Fruit fly (Drosophila melanogaster) whole organism, embryonic: Measurements from ENCODE around the gene CG9286.

Source experiments
- Atf3 ChIP-seq: fragments of 200-800 bp; sonication (Bioruptor generic); optimal IDR thresholded peaks from 3 replicates; lab custom pipeline; 2016; ENCODE audit warnings: missing biosample characterization, missing genetic modification characterization
- BtbVII ChIP-seq: fragments of 200-800 bp; sonication (Bioruptor generic); optimal IDR thresholded peaks from 3 replicates; lab custom pipeline; 2017; ENCODE audit warnings: missing biosample characterization, mild to moderate bottlenecking, missing genetic modification characterization
- CG11085 ChIP-seq: fragments of 200-800 bp; sonication (Bioruptor generic); IDR thresholded peaks from 2 replicates; pipeline ENCODE4 v1.3.6; 2022; ENCODE audit warnings: missing biosample characterization, missing genetic modification characterization
- CG11093 ChIP-seq: fragments of 200-800 bp; sonication (Bioruptor generic); IDR thresholded peaks from 3 replicates; pipeline ENCODE4 v1.3.6; 2022; ENCODE audit warnings: missing biosample characterization, missing genetic modification characterization
- CG12659 ChIP-seq: fragments of 200-800 bp; sonication (Bioruptor generic); optimal IDR thresholded peaks from 3 replicates; lab custom pipeline; 2017; ENCODE audit warnings: mild to moderate bottlenecking, missing biosample characterization, missing genetic modification reagents, missing genetic modification characterization
- CG12769 ChIP-seq: fragments of 200-800 bp; sonication (Bioruptor generic); optimal IDR thresholded peaks from 2 replicates; lab custom pipeline; 2019; ENCODE audit warnings: missing biosample characterization, mild to moderate bottlenecking, missing genetic modification characterization, moderate library complexity
- CG13296 ChIP-seq: fragments of 200-800 bp; sonication (Bioruptor generic); optimal IDR thresholded peaks from 3 replicates; lab custom pipeline; 2018; ENCODE audit warnings: missing biosample characterization, mild to moderate bottlenecking, missing genetic modification characterization
- CG13424 ChIP-seq: fragments of 200-800 bp; sonication (Bioruptor generic); optimal IDR thresholded peaks from 2 replicates; lab custom pipeline; 2019; ENCODE audit warnings: missing biosample characterization, mild to moderate bottlenecking, missing genetic modification characterization, moderate library complexity
- CG14050 ChIP-seq: fragments of 200-800 bp; sonication (Bioruptor generic); IDR thresholded peaks from 3 replicates; pipeline ENCODE4 v1.3.6; 2022; ENCODE audit warnings: missing biosample characterization, missing genetic modification characterization
- CG14860 ChIP-seq: fragments of 200-800 bp; sonication (Bioruptor generic); IDR thresholded peaks from 3 replicates; pipeline ENCODE4 v1.3.6; 2022; ENCODE audit warnings: missing biosample characterization, missing genetic modification characterization; ENCODE audit not compliant: partially characterized antibody
- CG16779 ChIP-seq: fragments of 200-800 bp; sonication (Bioruptor generic); IDR thresholded peaks from 2 replicates; pipeline ENCODE4 v1.3.6; 2022; ENCODE audit warnings: missing biosample characterization, missing genetic modification characterization
- CG17186 ChIP-seq: fragments of 200-800 bp; sonication (Bioruptor generic); optimal IDR thresholded peaks from 3 replicates; lab custom pipeline; 2017; ENCODE audit warnings: missing biosample characterization, missing genetic modification reagents, missing genetic modification characterization
- CG17829 ChIP-seq: fragments of 200-800 bp; optimal IDR thresholded peaks from 2 replicates; lab custom pipeline; 2019; ENCODE audit warnings: missing biosample characterization, mild to moderate bottlenecking, missing genetic modification characterization, moderate library complexity
- CG18764 ChIP-seq: fragments of 200-800 bp; sonication (Bioruptor generic); optimal IDR thresholded peaks from 3 replicates; lab custom pipeline; 2016; ENCODE audit warnings: missing biosample characterization, missing genetic modification characterization
- CG2889 ChIP-seq: fragments of 200-800 bp; sonication (Bioruptor generic); IDR thresholded peaks from 3 replicates; pipeline ENCODE4 v1.3.6; 2022; ENCODE audit warnings: missing biosample characterization, missing genetic modification characterization
- CG7372 ChIP-seq: fragments of 200-800 bp; sonication (Bioruptor generic); IDR thresholded peaks from 2 replicates; pipeline ENCODE4 v1.3.6; 2022; ENCODE audit warnings: missing biosample characterization, missing genetic modification characterization
- CG7963 ChIP-seq: fragments of 200-800 bp; sonication (Bioruptor generic); IDR thresholded peaks from 3 replicates; pipeline ENCODE4 v1.3.6; 2022; ENCODE audit warnings: missing biosample characterization, missing genetic modification characterization; ENCODE audit not compliant: partially characterized antibody
- CTCF ChIP-seq: fragments of 200-800 bp; sonication (Bioruptor generic); optimal IDR thresholded peaks from 2 replicates; lab custom pipeline; 2017; ENCODE audit warnings: missing biosample characterization, mild to moderate bottlenecking, missing genetic modification characterization, moderate library complexity
- CkIIα-i1 ChIP-seq: fragments of 200-800 bp; sonication (Bioruptor generic); IDR thresholded peaks from 2 replicates; pipeline ENCODE4 v1.3.6; 2022; ENCODE audit warnings: missing biosample characterization, missing genetic modification characterization
- Dip3 ChIP-seq: fragments of 200-800 bp; sonication (Bioruptor generic); optimal IDR thresholded peaks from 3 replicates; lab custom pipeline; 2016; ENCODE audit warnings: missing biosample characterization, missing genetic modification characterization
- GATAe ChIP-seq: fragments of 200-800 bp; sonication (Bioruptor generic); conservative IDR thresholded peaks from 2 replicates; pipeline ENCODE4 v1.3.6; 2022; ENCODE audit warnings: missing biosample characterization, missing genetic modification characterization
- Gug ChIP-seq: fragments of 200-800 bp; sonication (Bioruptor generic); IDR thresholded peaks from 4 replicates; pipeline ENCODE4 v1.3.6; 2022; ENCODE audit warnings: missing biosample characterization, missing genetic modification characterization
- HmgZ ChIP-seq: fragments of 200-800 bp; sonication (Bioruptor generic); optimal IDR thresholded peaks from 2 replicates; lab custom pipeline; 2018; ENCODE audit warnings: missing biosample characterization, mild to moderate bottlenecking, missing genetic modification characterization
- Mad ChIP-seq: fragments of 200-800 bp; sonication (Bioruptor generic); optimal IDR thresholded peaks from 2 replicates; lab custom pipeline; 2016; ENCODE audit warnings: missing biosample characterization, missing genetic modification characterization
- Myb ChIP-seq: fragments of 200-800 bp; sonication (Bioruptor generic); optimal IDR thresholded peaks from 2 replicates; lab custom pipeline; 2016; ENCODE audit warnings: missing biosample characterization, missing genetic modification characterization
- Neu2 ChIP-seq: fragments of 200-800 bp; sonication (Bioruptor generic); optimal IDR thresholded peaks from 3 replicates; lab custom pipeline; 2016; ENCODE audit warnings: missing biosample characterization, missing genetic modification characterization, borderline replicate concordance
- az2 ChIP-seq: fragments of 200-800 bp; sonication (Bioruptor generic); optimal IDR thresholded peaks from 3 replicates; lab custom pipeline; 2016; ENCODE audit warnings: missing biosample characterization, missing genetic modification characterization
- chm ChIP-seq: fragments of 200-800 bp; sonication (Bioruptor generic); IDR thresholded peaks from 2 replicates; pipeline ENCODE4 v1.3.6; 2022; ENCODE audit warnings: missing biosample characterization, missing genetic modification characterization
- da ChIP-seq: fragments of 200-800 bp; sonication (Bioruptor generic); optimal IDR thresholded peaks from 2 replicates; lab custom pipeline; 2016; ENCODE audit warnings: missing biosample characterization, missing genetic modification characterization
- fd64A ChIP-seq: fragments of 200-800 bp; sonication (Bioruptor generic); optimal IDR thresholded peaks from 3 replicates; lab custom pipeline; 2018; ENCODE audit warnings: missing biosample characterization, mild to moderate bottlenecking, missing genetic modification characterization
- fd96Cb ChIP-seq: fragments of 200-800 bp; sonication (Bioruptor generic); optimal IDR thresholded peaks from 2 replicates; lab custom pipeline; 2018; ENCODE audit warnings: missing biosample characterization, mild to moderate bottlenecking, missing genetic modification characterization, moderate library complexity
- fu2 ChIP-seq: fragments of 200-800 bp; sonication (Bioruptor generic); optimal IDR thresholded peaks from 2 replicates; lab custom pipeline; 2016; ENCODE audit warnings: missing biosample characterization, missing genetic modification characterization
- grau ChIP-seq: fragments of 200-800 bp; optimal IDR thresholded peaks from 3 replicates; lab custom pipeline; 2019; ENCODE audit warnings: missing biosample characterization, mild to moderate bottlenecking, missing genetic modification characterization, moderate library complexity
- hb ChIP-seq: fragments of 200-800 bp; sonication (Bioruptor generic); IDR thresholded peaks from 3 replicates; pipeline ENCODE4 v1.3.6; 2022; ENCODE audit warnings: missing biosample characterization, missing genetic modification characterization; ENCODE audit not compliant: partially characterized antibody
- hkb ChIP-seq, 2 experiments: fragments of 200-800 bp in 1 of 2; fragments of >200 bp in 1 of 2; sonication (Bioruptor generic) in 1 of 2; IDR thresholded peaks in 1 of 2; optimal IDR thresholded peaks in 1 of 2; 2 replicates each; pipeline versions ENCODE4 v1.3.6 to Lab custom; 2017 to 2022; ENCODE audit warnings: missing biosample characterization in 1 of 2, missing genetic modification characterization in 1 of 2
- klu ChIP-seq: fragments of 200-800 bp; sonication (Bioruptor generic); IDR thresholded peaks from 2 replicates; pipeline ENCODE4 v1.3.6; 2022; ENCODE audit warnings: missing biosample characterization, missing genetic modification characterization
- lilli ChIP-seq: fragments of 200-800 bp; sonication (Bioruptor generic); optimal IDR thresholded peaks from 3 replicates; lab custom pipeline; 2016; ENCODE audit warnings: missing biosample characterization, missing genetic modification characterization
- nau ChIP-seq: fragments of 200-800 bp; sonication (Bioruptor generic); optimal IDR thresholded peaks from 3 replicates; lab custom pipeline; 2017; ENCODE audit warnings: missing biosample characterization, mild to moderate bottlenecking, missing genetic modification characterization, missing genetic modification reagents
- nerfin-2 ChIP-seq: fragments of 200-800 bp; sonication (Bioruptor generic); IDR thresholded peaks from 2 replicates; pipeline ENCODE4 v1.3.6; 2022; ENCODE audit warnings: missing biosample characterization, missing genetic modification characterization; ENCODE audit not compliant: partially characterized antibody
- nom ChIP-seq: fragments of 200-800 bp; sonication (Bioruptor generic); optimal IDR thresholded peaks from 2 replicates; lab custom pipeline; 2017; ENCODE audit warnings: missing biosample characterization, missing genetic modification characterization, mild to moderate bottlenecking, moderate library complexity, missing genetic modification reagents
- org-1 ChIP-seq: fragments of 200-800 bp; sonication (Bioruptor generic); optimal IDR thresholded peaks from 2 replicates; lab custom pipeline; 2017; ENCODE audit warnings: missing biosample characterization, missing genetic modification characterization
- pan ChIP-seq, 4 experiments: fragments of >200 bp in 3 of 4; fragments of 200-800 bp in 1 of 4; sonication (Bioruptor generic) in 1 of 4; optimal IDR thresholded peaks in 3 of 4; IDR thresholded peaks in 1 of 4; 2 replicates each; pipeline versions ENCODE4 v1.3.6 to Lab custom; 2017 to 2022; ENCODE audit warnings: missing biosample characterization in 2 of 4, missing genetic modification characterization in 2 of 4, mixed read lengths in 1 of 4
- pfk ChIP-seq: fragments of 200-800 bp; sonication (Bioruptor generic); optimal IDR thresholded peaks from 2 replicates; lab custom pipeline; 2018; ENCODE audit warnings: missing biosample characterization, mild to moderate bottlenecking, missing genetic modification characterization, moderate library complexity
- pho ChIP-seq: fragments of 200-800 bp; sonication (Bioruptor generic); optimal IDR thresholded peaks from 2 replicates; lab custom pipeline; 2016; ENCODE audit warnings: missing biosample characterization, missing genetic modification characterization
- pzg ChIP-seq: fragments of 200-800 bp; sonication (Bioruptor generic); optimal IDR thresholded peaks from 3 replicates; lab custom pipeline; 2018; ENCODE audit warnings: missing biosample characterization, mild to moderate bottlenecking, missing genetic modification characterization, moderate library complexity
- row ChIP-seq: fragments of 200-800 bp; sonication (Bioruptor generic); IDR thresholded peaks from 3 replicates; pipeline ENCODE4 v1.3.6; 2022; ENCODE audit warnings: missing biosample characterization, missing genetic modification characterization
- slou ChIP-seq: fragments of 200-800 bp; sonication (Bioruptor generic); optimal IDR thresholded peaks from 3 replicates; lab custom pipeline; 2016; ENCODE audit warnings: missing biosample characterization, missing genetic modification characterization
- stwl ChIP-seq: fragments of 200-800 bp; sonication (Bioruptor generic); optimal IDR thresholded peaks from 3 replicates; lab custom pipeline; 2018; ENCODE audit warnings: missing biosample characterization, mild to moderate bottlenecking, missing genetic modification characterization, moderate library complexity
- zfh1 ChIP-seq: fragments of 200-800 bp; sonication (Bioruptor generic); IDR thresholded peaks from 3 replicates; pipeline ENCODE4 v1.3.6; 2022; ENCODE audit warnings: missing biosample characterization, missing genetic modification characterization

CG9286 gene

dm6 chr3R:13793979-13794665 lies 13.4 kb downstream of the CG9286 start (continued):
- no peak for TF ChIP-seq hkb (optimal IDR thresholded peaks at IDR 0.05; lab: Kevin White, UChicago)
- TF ChIP-seq hkb (GFP tag; IDR thresholded peaks at IDR 0.05; lab: Robert Waterston, UW) = peak; percentile 80
- TF ChIP-seq pho (GFP tag; lab: Kevin White, UChicago) = no peak
- peak; percentile 33 for TF ChIP-seq CG18764 (GFP tag; lab: Kevin White, UChicago)
- peak; percentile 32 for TF ChIP-seq org-1 (GFP tag; lab: Kevin White, UChicago)
- no peak for TF ChIP-seq CG7963 (GFP tag; lab: Robert Waterston, UW)
- TF ChIP-seq CG11085 (GFP tag; lab: Robert Waterston, UW) = no peak
- TF ChIP-seq Myb (GFP tag; lab: Kevin White, UChicago) = no peak
- TF ChIP-seq fd64A (GFP tag; lab: Kevin White, UChicago) = no peak
- TF ChIP-seq zfh1 (GFP tag; lab: Robert Waterston, UW) = peak; percentile 61; the same call in 1 of the 3 replicates
- TF ChIP-seq klu (GFP tag; lab: Robert Waterston, UW) = no peak
- TF ChIP-seq GATAe (GFP tag; lab: Robert Waterston, UW) = no peak
- no peak for TF ChIP-seq pzg (GFP tag; lab: Kevin White, UChicago)
- TF ChIP-seq CG14050 = peak; percentile 33; the same call in 2 of the 3 replicates
- TF ChIP-seq Gug (GFP tag; lab: Robert Waterston, UW) = peak; percentile 42; the same call in 3 of the 4 replicates
- TF ChIP-seq grau (tag; lab: Kevin White, UChicago) = peak; percentile 73
- TF ChIP-seq pfk (GFP tag; lab: Kevin White, UChicago) = no peak
- peak; percentile 67 for TF ChIP-seq row (GFP tag; lab: Robert Waterston, UW)
- peak; percentile 78 for TF ChIP-seq CG13424 (tag; lab: Kevin White, UChicago)
- no peak for TF ChIP-seq Dip3
- TF ChIP-seq nerfin-2 (GFP tag; lab: Robert Waterston, UW) = no peak
- no peak for TF ChIP-seq stwl (tag; lab: Kevin White, UChicago)
- TF ChIP-seq CG2889 = no peak
- peak; percentile 20 for TF ChIP-seq CG13296
- TF ChIP-seq nau = peak; percentile 46
- TF ChIP-seq CkIIα-i1 = no peak
- no peak for TF ChIP-seq CG7372 (GFP tag; lab: Robert Waterston, UW)
- TF ChIP-seq Atf3 = no peak
- TF ChIP-seq slou (GFP tag; lab: Kevin White, UChicago) = no peak
- TF ChIP-seq CG17829 (tag; lab: Kevin White, UChicago) = peak; percentile 71
- TF ChIP-seq Neu2 (GFP tag; lab: Kevin White, UChicago) = no peak
- no peak for TF ChIP-seq BtbVII (GFP tag; lab: Kevin White, UChicago)
- TF ChIP-seq CG11093 (GFP tag; lab: Robert Waterston, UW) = no peak
- peak; percentile 29 for TF ChIP-seq lilli (GFP tag; lab: Kevin White, UChicago)
- no peak for TF ChIP-seq CG12769 (tag; lab: Kevin White, UChicago)
- no peak for TF ChIP-seq hb
- peak; percentile 77 for TF ChIP-seq fd96Cb
- peak; percentile 26 for TF ChIP-seq Mad (GFP tag; lab: Kevin White, UChicago)
- no peak for TF ChIP-seq pan (optimal IDR thresholded peaks at IDR 0.05; lab: Kevin White, UChicago)
- peak in 1 of 2 experiments; percentile 50 for TF ChIP-seq pan (GFP tag; optimal IDR thresholded peaks at IDR 0.05 in 1 of 2, IDR thresholded peaks at IDR 0.05 in 1 of 2)
- no peak for TF ChIP-seq CG14860
- TF ChIP-seq CG12659 (GFP tag; lab: Kevin White, UChicago) = peak; percentile 37
- TF ChIP-seq CG17186 = peak; percentile 37
- no peak for TF ChIP-seq da
- TF ChIP-seq fu2 = no peak
- no peak for TF ChIP-seq nom (GFP tag; lab: Kevin White, UChicago)
- peak; percentile 81 for TF ChIP-seq az2 (GFP tag; lab: Kevin White, UChicago)
- no peak for TF ChIP-seq CG16779 (GFP tag; lab: Robert Waterston, UW)
- peak; percentile 31; the same call in 1 of the 2 replicates for TF ChIP-seq chm
- no peak for TF ChIP-seq CTCF
- TF ChIP-seq HmgZ (tag; lab: Kevin White, UChicago) = peak; percentile 21
